Fruit fly (Drosophila melanogaster): Measurements from ENCODE around the gene CG7702.
A peak's percentile ranks its signal among the peaks of the same experiment; 100 is the strongest.

CG7702 gene

DNA sequence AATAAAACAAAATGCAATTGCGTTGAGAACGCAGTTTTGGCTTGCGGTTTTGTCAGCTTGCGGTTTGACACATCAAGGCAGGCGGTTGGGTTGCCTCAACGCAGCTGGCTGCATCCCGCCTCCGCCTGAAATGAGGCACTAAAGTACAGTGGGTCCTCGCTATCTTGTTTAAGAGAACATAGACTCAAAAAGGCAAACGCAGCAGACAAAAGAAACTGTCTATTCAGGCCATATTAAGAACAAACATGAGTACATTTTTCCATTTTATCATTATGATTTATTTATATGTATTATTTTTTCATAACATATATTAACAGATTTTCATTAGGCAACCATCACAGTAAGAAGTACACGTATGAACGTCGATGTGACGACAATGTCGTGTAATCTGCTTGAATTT lies 29.5 kb upstream of the CG7702 start:
- TF ChIP-seq CG10631 (GFP tag; optimal IDR thresholded peaks at IDR 0.05) = no peak
- no peak for TF ChIP-seq Hr38 (GFP tag; optimal IDR thresholded peaks at IDR 0.05)
- TF ChIP-seq esn (GFP tag; optimal IDR thresholded peaks at IDR 0.05) = peak; percentile 4
- peak; percentile 49; the same call in 1 of the 3 replicates for TF ChIP-seq CG6163 (GFP tag; IDR thresholded peaks at IDR 0.05)
- TF ChIP-seq dsx (GFP tag; optimal IDR thresholded peaks at IDR 0.05; ENCODE audit: poor library complexity, severe bottlenecking) = peak; percentile 49
- peak; percentile 13 for TF ChIP-seq CG6792 (GFP tag; optimal IDR thresholded peaks at IDR 0.05)
- no peak for TF ChIP-seq CG8632 (GFP tag; optimal IDR thresholded peaks at IDR 0.05)
- TF ChIP-seq CG34406 (GFP tag; optimal IDR thresholded peaks at IDR 0.05) = no peak
- no peak for TF ChIP-seq dac (GFP tag; optimal IDR thresholded peaks at IDR 0.05)
- TF ChIP-seq Smox (GFP tag; optimal IDR thresholded peaks at IDR 0.05) = no peak
- TF ChIP-seq Eip93F (GFP tag; optimal IDR thresholded peaks at IDR 0.05) = no peak
- peak; percentile 33; the same call in 1 of the 3 replicates for TF ChIP-seq CG8119 (GFP tag; IDR thresholded peaks at IDR 0.05)
- peak; percentile 25 for TF ChIP-seq Ets96B (tag; optimal IDR thresholded peaks at IDR 0.05)
- peak; percentile 12 for TF ChIP-seq CG6276 (GFP tag; optimal IDR thresholded peaks at IDR 0.05)
- TF ChIP-seq Gug (GFP tag; IDR thresholded peaks at IDR 0.05) = peak; percentile 30; the same call in 1 of the 2 replicates
- TF ChIP-seq CG11294 (GFP tag; IDR thresholded peaks at IDR 0.05) = peak; percentile 40; the same call in 1 of the 2 replicates
- TF ChIP-seq CG3919 (GFP tag; optimal IDR thresholded peaks at IDR 0.05) = peak; percentile 27
- peak; percentile 60 for TF ChIP-seq CG15336 (GFP tag; IDR thresholded peaks at IDR 0.05)
- peak; percentile 56 for TF ChIP-seq Eip78C (GFP tag)
- no peak for TF ChIP-seq spab (GFP tag; optimal IDR thresholded peaks at IDR 0.05)
- peak; percentile 27 for TF ChIP-seq achi (GFP tag; optimal IDR thresholded peaks at IDR 0.05)
- TF ChIP-seq ss (GFP tag; optimal IDR thresholded peaks at IDR 0.05) = peak in 1 of 2 experiments; percentile 13
- no peak for TF ChIP-seq cyc (GFP tag; optimal IDR thresholded peaks at IDR 0.05)
- peak; percentile 6 for TF ChIP-seq CG3032 (tag; optimal IDR thresholded peaks at IDR 0.05)
- no peak for TF ChIP-seq Ets21C (GFP tag; optimal IDR thresholded peaks at IDR 0.05)
- TF ChIP-seq OdsH (GFP tag; optimal IDR thresholded peaks at IDR 0.05) = peak; percentile 13
- peak; percentile 46 for TF ChIP-seq CG32006 (GFP tag; optimal IDR thresholded peaks at IDR 0.05)
- TF ChIP-seq eg (GFP tag; IDR thresholded peaks at IDR 0.05) = peak; percentile 75
- TF ChIP-seq CG6808 (GFP tag; optimal IDR thresholded peaks at IDR 0.05) = no peak
- TF ChIP-seq Hr4 (GFP tag; optimal IDR thresholded peaks at IDR 0.05) = peak; percentile 19

DNA sequence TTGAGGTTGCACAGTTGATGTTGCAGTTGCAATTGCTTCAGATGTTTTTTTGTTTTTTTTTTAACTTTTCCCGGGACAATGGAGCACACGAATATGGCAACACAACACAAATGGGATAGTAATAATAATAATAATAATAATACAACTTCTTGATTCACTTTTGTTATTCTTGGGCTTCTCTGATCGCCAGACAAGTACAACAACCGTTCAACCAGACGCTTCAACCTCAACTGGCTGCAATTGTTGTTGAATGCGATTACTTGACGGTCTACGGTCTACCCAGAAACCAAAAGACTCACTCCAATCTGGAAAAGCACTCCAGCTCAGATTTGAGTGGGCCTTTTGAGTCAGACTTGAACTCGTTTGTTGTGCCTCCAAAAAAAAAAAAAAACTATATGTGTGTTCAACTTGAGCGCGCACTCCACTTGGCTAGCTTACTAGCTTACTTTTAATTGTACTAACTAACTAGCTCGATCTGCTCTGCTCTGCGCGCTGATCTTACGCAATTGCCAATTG lies 27.9 kb upstream of the CG7702 start, which contains the start of gene CG14301:
CG14301 (minus strand) TSS at position 216 of the 516 bp plus-strand sequence.
- no peak for TF ChIP-seq CG1621 (tag; optimal IDR thresholded peaks at IDR 0.05)
- TF ChIP-seq Hr38 (GFP tag; optimal IDR thresholded peaks at IDR 0.05) = no peak
- no peak for TF ChIP-seq pdm3 (GFP tag; optimal IDR thresholded peaks at IDR 0.05)
- TF ChIP-seq Eip78C (GFP tag) = peak; percentile 29
- TF ChIP-seq eg (GFP tag; IDR thresholded peaks at IDR 0.05) = peak; percentile 29; the same call in 1 of the 3 replicates
- no peak for TF ChIP-seq Eip93F (GFP tag; optimal IDR thresholded peaks at IDR 0.05)
- TF ChIP-seq Gug (GFP tag; IDR thresholded peaks at IDR 0.05) = no peak
- TF ChIP-seq CG15336 (GFP tag; IDR thresholded peaks at IDR 0.05) = peak; percentile 16; the same call in 1 of the 2 replicates
- TF ChIP-seq CG6792 (GFP tag; optimal IDR thresholded peaks at IDR 0.05) = no peak
- no peak for TF ChIP-seq fkh (GFP tag; optimal IDR thresholded peaks at IDR 0.05)
- no peak for TF ChIP-seq CG10669 (GFP tag; optimal IDR thresholded peaks at IDR 0.05)
- TF ChIP-seq Lpt (GFP tag; optimal IDR thresholded peaks at IDR 0.05) = peak; percentile 3
- no peak for TF ChIP-seq Sox14 (GFP tag; optimal IDR thresholded peaks at IDR 0.05)
- TF ChIP-seq spab (GFP tag; optimal IDR thresholded peaks at IDR 0.05) = no peak
- no peak for TF ChIP-seq acj6 (GFP tag; optimal IDR thresholded peaks at IDR 0.05)
- no peak for TF ChIP-seq lz (GFP tag; optimal IDR thresholded peaks at IDR 0.05)
- no peak for TF ChIP-seq Met (GFP tag; optimal IDR thresholded peaks at IDR 0.05)
- TF ChIP-seq CG3919 (GFP tag; optimal IDR thresholded peaks at IDR 0.05) = peak; percentile 10
- peak in 1 of 2 experiments; percentile 13 for TF ChIP-seq ss (GFP tag; optimal IDR thresholded peaks at IDR 0.05)
